Worm (Caenorhabditis elegans): ENCODE data around the gene srt-43.

The srt-43 gene

ce11 chrV:12759660-12760059 lies 9.4 kb upstream of the srt-43 start, which contains the start of gene papl-1:
Gene papl-1, minus strand, starts transcription at chrV:12759760.
- TF ChIP-seq nhr-10 (tag; optimal IDR thresholded peaks at IDR 0.05) (no peak), R02D3.7 (tag; optimal IDR thresholded peaks at IDR 0.05) (no peak), unc-39 (tag; optimal IDR thresholded peaks at IDR 0.05) (no peak), alr-1 (tag; optimal IDR thresholded peaks at IDR 0.05) (no peak), nhr-129 (tag; optimal IDR thresholded peaks at IDR 0.05) (no peak), unc-55 (GFP tag; optimal IDR thresholded peaks at IDR 0.05) (no peak), sem-4 (tag; optimal IDR thresholded peaks at IDR 0.05) (no peak), lin-39 (tag; optimal IDR thresholded peaks at IDR 0.05) (no peak), mdl-1 (tag; optimal IDR thresholded peaks at IDR 0.05) (no peak), ama-1 (optimal IDR thresholded peaks at IDR 0.05) (no peak), ztf-1 (GFP tag; conservative IDR thresholded peaks at IDR 0.05) (no peak)

- TF ChIP-seq mab-5 (tag; optimal IDR thresholded peaks at IDR 0.05) (no peak), ztf-4 (tag; optimal IDR thresholded peaks at IDR 0.05) (no peak), ceh-16 (tag; optimal IDR thresholded peaks at IDR 0.05) (no peak), nhr-6 (tag; optimal IDR thresholded peaks at IDR 0.05) (no peak)
Measured at ce11 chrV:12760913-12761312, 8.1 kb upstream of the srt-43 start, which contains the start of gene F18E2.15. Gene F18E2.15, minus strand, starts transcription at chrV:12761013.

- TF ChIP-seq ztf-4 (tag; optimal IDR thresholded peaks at IDR 0.05) = no peak
- TF ChIP-seq crh-2 (tag; optimal IDR thresholded peaks at IDR 0.05) = peak; percentile 35
- no peak for TF ChIP-seq fos-1 (tag; optimal IDR thresholded peaks at IDR 0.05)
- no peak for TF ChIP-seq unc-62 (GFP tag; optimal IDR thresholded peaks at IDR 0.05)
- TF ChIP-seq C34F6.9 (tag; optimal IDR thresholded peaks at IDR 0.05) = peak; percentile 61
- peak; percentile 56 to 97 for TF ChIP-seq lsy-2 (tag; optimal IDR thresholded peaks at IDR 0.05)
- peak; percentile 76 for TF ChIP-seq nhr-129 (tag; optimal IDR thresholded peaks at IDR 0.05)
Measured at ce11 chrV:12763291-12763995, 5.6 kb upstream of the srt-43 start, which contains the start of the genes abcf-1 and scc-3. Gene abcf-1, minus strand, starts transcription at chrV:12763375. Gene scc-3, plus strand, starts transcription at chrV:12763945.

ce11 chrV:12773222-12773621 lies 4.2 kb downstream of the srt-43 start, which contains the start of gene ZC455.1:
Gene ZC455.1, plus strand, starts transcription at chrV:12773522.
- TF ChIP-seq alr-1 (tag; optimal IDR thresholded peaks at IDR 0.05) (no peak), unc-55 (GFP tag; optimal IDR thresholded peaks at IDR 0.05) (no peak)

ce11 chrV:12773852-12774251 lies 4.8 kb downstream of the srt-43 start:
- TF ChIP-seq sem-4 (tag; optimal IDR thresholded peaks at IDR 0.05) (no peak), unc-62 (GFP tag; optimal IDR thresholded peaks at IDR 0.05) (no peak)

- TF ChIP-seq nhr-23 (tag; optimal IDR thresholded peaks at IDR 0.05) = no peak
- TF ChIP-seq alr-1 (tag; optimal IDR thresholded peaks at IDR 0.05) = no peak
- TF ChIP-seq sem-4 (tag; optimal IDR thresholded peaks at IDR 0.05) = no peak
- no peak for TF ChIP-seq skn-1 (tag; optimal IDR thresholded peaks at IDR 0.05)
- no peak for TF ChIP-seq elt-3 (tag; optimal IDR thresholded peaks at IDR 0.05)
- no peak for TF ChIP-seq elt-1 (tag; optimal IDR thresholded peaks at IDR 0.05)
- peak; percentile 18 for TF ChIP-seq lin-13 (GFP tag; optimal IDR thresholded peaks at IDR 0.05)
- no peak for TF ChIP-seq mbf-1 (tag; optimal IDR thresholded peaks at IDR 0.05)
- TF ChIP-seq crh-2 (tag; optimal IDR thresholded peaks at IDR 0.05) = peak; percentile 18
- no peak for TF ChIP-seq unc-62 (GFP tag; optimal IDR thresholded peaks at IDR 0.05)
- TF ChIP-seq unc-39 (tag; optimal IDR thresholded peaks at IDR 0.05) = no peak
- TF ChIP-seq nhr-237 (tag; optimal IDR thresholded peaks at IDR 0.05) = no peak
- TF ChIP-seq ztf-4 (tag; optimal IDR thresholded peaks at IDR 0.05) = no peak
- peak; percentile 39 for TF ChIP-seq gmeb-1 (tag; optimal IDR thresholded peaks at IDR 0.05)
- no peak for TF ChIP-seq peb-1 (tag; optimal IDR thresholded peaks at IDR 0.05)
- TF ChIP-seq nhr-10 (tag; optimal IDR thresholded peaks at IDR 0.05) = no peak
- no peak for TF ChIP-seq nhr-21 (tag; optimal IDR thresholded peaks at IDR 0.05)
- no peak for TF ChIP-seq ztf-1 (GFP tag; conservative IDR thresholded peaks at IDR 0.05)
- TF ChIP-seq R02D3.7 (tag; optimal IDR thresholded peaks at IDR 0.05) = no peak
- peak; percentile 38 for TF ChIP-seq C34F6.9 (tag; optimal IDR thresholded peaks at IDR 0.05)
- TF ChIP-seq lsy-2 (tag; optimal IDR thresholded peaks at IDR 0.05) = peak in 1 of 2 experiments; percentile 5
- TF ChIP-seq nhr-6 (tag; optimal IDR thresholded peaks at IDR 0.05) = no peak
- peak; percentile 49 for TF ChIP-seq sma-3 (GFP tag; optimal IDR thresholded peaks at IDR 0.05)
- no peak for TF ChIP-seq zag-1 (tag; optimal IDR thresholded peaks at IDR 0.05)
- no peak for TF ChIP-seq ceh-16 (tag; optimal IDR thresholded peaks at IDR 0.05)
- no peak for TF ChIP-seq ama-1 (optimal IDR thresholded peaks at IDR 0.05)
- TF ChIP-seq fos-1 (tag; optimal IDR thresholded peaks at IDR 0.05) = peak; percentile 45
- peak; percentile 53 for TF ChIP-seq sma-9 (GFP tag; optimal IDR thresholded peaks at IDR 0.05)
- TF ChIP-seq sma-9 (tag; optimal IDR thresholded peaks at IDR 0.05) = no peak
- TF ChIP-seq Y55F3AM.14 (GFP tag; optimal IDR thresholded peaks at IDR 0.05) = no peak
- TF ChIP-seq mab-5 (tag; optimal IDR thresholded peaks at IDR 0.05) = no peak
- TF ChIP-seq ceh-82 (tag; optimal IDR thresholded peaks at IDR 0.05) = no peak
- TF ChIP-seq lin-39 (tag; optimal IDR thresholded peaks at IDR 0.05) = no peak
- TF ChIP-seq aly-2 (tag; optimal IDR thresholded peaks at IDR 0.05) = no peak
- TF ChIP-seq nhr-11 (tag; optimal IDR thresholded peaks at IDR 0.05) = no peak
- TF ChIP-seq nhr-77 (tag; optimal IDR thresholded peaks at IDR 0.05) = no peak
- TF ChIP-seq unc-55 (GFP tag; optimal IDR thresholded peaks at IDR 0.05) = no peak
- no peak for TF ChIP-seq ztf-11 (tag; optimal IDR thresholded peaks at IDR 0.05)
Measured at ce11 chrV:12780248-12780647, 11.2 kb downstream of the srt-43 start.

Data from whole organism, L2 larva.